Fruit fly (Drosophila melanogaster) whole organism, pupa: ENCODE measurements around the gene CG5455.
A peak's percentile ranks its signal among the peaks of the same experiment; 100 is the strongest.

Experiments
- CG10348 ChIP-seq: fragments of 200-800 bp; sonication (Bioruptor generic); IDR thresholded peaks from 2 replicates; pipeline ENCODE4 v1.3.6; 2022; ENCODE audit warnings: missing biosample characterization, missing genetic modification characterization
- CG12605 ChIP-seq: fragments of 200-800 bp; sonication (Bioruptor generic); IDR thresholded peaks from 2 replicates; pipeline ENCODE4 v1.3.6; 2022; ENCODE audit warnings: missing biosample characterization, missing genetic modification characterization
- CG13204 ChIP-seq: fragments of 200-800 bp; sonication (Bioruptor generic); optimal IDR thresholded peaks from 2 replicates; lab custom pipeline; 2018; ENCODE audit warnings: missing biosample characterization, mild to moderate bottlenecking, missing genetic modification characterization, moderate library complexity
- CG14655 ChIP-seq: fragments of 200-800 bp; sonication (Bioruptor generic); optimal IDR thresholded peaks from 3 replicates; lab custom pipeline; 2017; ENCODE audit warnings: mild to moderate bottlenecking, missing biosample characterization, missing genetic modification reagents, missing genetic modification characterization
- CG15710 ChIP-seq: fragments of 200-800 bp; sonication (Bioruptor generic); optimal IDR thresholded peaks from 2 replicates; lab custom pipeline; 2018; ENCODE audit warnings: missing biosample characterization, mild to moderate bottlenecking, missing genetic modification characterization, moderate library complexity
- CG17806 ChIP-seq: fragments of 200-800 bp; sonication (Bioruptor generic); optimal IDR thresholded peaks from 2 replicates; lab custom pipeline; 2018; ENCODE audit warnings: missing biosample characterization, mild to moderate bottlenecking, missing genetic modification characterization, moderate library complexity
- CG32121 ChIP-seq: fragments of 200-800 bp; sonication (Bioruptor generic); IDR thresholded peaks from 2 replicates; pipeline ENCODE4 v1.3.6; 2022; ENCODE audit warnings: missing biosample characterization, missing genetic modification characterization
- CG34367 ChIP-seq: fragments of 200-800 bp; sonication (Bioruptor generic); optimal IDR thresholded peaks from 2 replicates; lab custom pipeline; 2018; ENCODE audit warnings: missing biosample characterization, mild to moderate bottlenecking, missing genetic modification characterization
- CG4496 ChIP-seq: fragments of 200-800 bp; sonication (Bioruptor generic); IDR thresholded peaks from 3 replicates; pipeline ENCODE4 v1.3.6; 2022; ENCODE audit warnings: missing biosample characterization, missing genetic modification characterization
- CG8159 ChIP-seq: fragments of 200-800 bp; sonication (Bioruptor generic); optimal IDR thresholded peaks from 3 replicates; lab custom pipeline; 2018; ENCODE audit warnings: missing biosample characterization, mild to moderate bottlenecking, missing genetic modification characterization, moderate library complexity
- CG8301 ChIP-seq: fragments of 200-800 bp; sonication (Bioruptor generic); optimal IDR thresholded peaks from 2 replicates; lab custom pipeline; 2018; ENCODE audit warnings: missing biosample characterization, mild to moderate bottlenecking, missing genetic modification characterization
- CG9948 ChIP-seq: fragments of 200-800 bp; sonication (Bioruptor generic); optimal IDR thresholded peaks from 2 replicates; lab custom pipeline; 2018; ENCODE audit warnings: missing biosample characterization, mild to moderate bottlenecking, missing genetic modification characterization, moderate library complexity
- D1 ChIP-seq: fragments of 200-800 bp; sonication (Bioruptor generic); optimal IDR thresholded peaks from 2 replicates; lab custom pipeline; 2018; ENCODE audit warnings: missing biosample characterization, mild to moderate bottlenecking, missing genetic modification characterization, moderate library complexity
- EcR ChIP-seq: fragments of 200-800 bp; sonication (Bioruptor generic); optimal IDR thresholded peaks from 3 replicates; lab custom pipeline; 2019; ENCODE audit warnings: missing biosample characterization, missing genetic modification characterization, mild to moderate bottlenecking, moderate library complexity, missing genetic modification reagents
- Ets98B ChIP-seq: fragments of 200-800 bp; sonication (Bioruptor generic); IDR thresholded peaks from 2 replicates; pipeline ENCODE4 v1.3.6; 2022; ENCODE audit warnings: missing biosample characterization, missing genetic modification characterization
- Pif1A ChIP-seq: fragments of 200-800 bp; sonication (Bioruptor generic); optimal IDR thresholded peaks from 3 replicates; lab custom pipeline; 2016; ENCODE audit warnings: missing biosample characterization, missing genetic modification characterization
- Pif1B ChIP-seq: fragments of 200-800 bp; sonication (Bioruptor generic); optimal IDR thresholded peaks from 3 replicates; lab custom pipeline; 2016; ENCODE audit warnings: missing biosample characterization, missing genetic modification characterization
- Snoo ChIP-seq: fragments of 200-800 bp; sonication (Bioruptor generic); optimal IDR thresholded peaks from 3 replicates; lab custom pipeline; 2017; ENCODE audit warnings: missing biosample characterization, mild to moderate bottlenecking, missing genetic modification characterization, inconsistent platforms
- fd96Ca ChIP-seq: fragments of 200-800 bp; sonication (Bioruptor generic); IDR thresholded peaks from 3 replicates; pipeline ENCODE4 v1.3.6; 2022; ENCODE audit warnings: missing biosample characterization, missing genetic modification characterization
- gl ChIP-seq: fragments of 200-800 bp; sonication (Bioruptor generic); optimal IDR thresholded peaks from 2 replicates; lab custom pipeline; 2018; ENCODE audit warnings: missing biosample characterization, mild to moderate bottlenecking, missing genetic modification characterization
- rn ChIP-seq: fragments of 200-800 bp; sonication (Bioruptor generic); IDR thresholded peaks from 2 replicates; pipeline ENCODE4 v1.3.6; 2022; ENCODE audit warnings: missing biosample characterization, missing genetic modification characterization

Gene CG5455

DNA sequence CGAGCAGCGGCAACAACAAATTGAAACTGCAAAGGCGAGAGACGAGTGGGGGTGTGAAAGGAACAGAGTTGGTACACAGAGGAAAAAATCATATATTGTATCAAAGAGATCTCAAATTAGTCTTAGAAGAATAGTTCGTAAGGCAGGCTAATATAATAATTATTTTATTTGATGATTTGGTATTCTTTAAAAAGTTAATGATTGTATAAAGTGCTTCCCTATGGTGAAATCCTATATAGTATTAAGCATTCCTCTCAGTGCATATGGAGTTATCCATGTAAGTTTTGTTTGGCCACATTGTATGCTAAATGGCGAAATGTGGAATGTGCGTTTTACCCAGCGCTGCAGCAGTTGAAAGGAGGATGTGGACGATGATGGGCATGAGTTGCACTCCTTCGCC lies 22.3 kb downstream of the CG5455 start:
- TF ChIP-seq CG13204 (GFP tag; lab: Kevin White, UChicago) (no peak), Snoo (tag; lab: Kevin White, UChicago) (peak; percentile 40), rn (GFP tag; lab: Robert Waterston, UW) (no peak), CG15710 (tag; lab: Kevin White, UChicago) (peak; percentile 9), CG10348 (no peak), CG8301 (tag; lab: Kevin White, UChicago) (peak; percentile 20), CG9948 (tag; lab: Kevin White, UChicago) (peak; percentile 21), CG8159 (tag; lab: Kevin White, UChicago) (peak; percentile 51), Pif1A (GFP tag; lab: Kevin White, UChicago) (peak; percentile 17), EcR (no peak), Pif1B (GFP tag; lab: Kevin White, UChicago) (no peak), CG34367 (tag; lab: Kevin White, UChicago) (no peak), gl (no peak), Ets98B (0 out of 2 replicates have a peak, but pooled peaks have one; percentile 8), fd96Ca (GFP tag; lab: Robert Waterston, UW) (no peak), CG17806 (tag; lab: Kevin White, UChicago) (peak; percentile 41), CG32121 (peak; percentile 49; the same call in 1 of the 2 replicates), CG14655 (peak; percentile 41)

DNA sequence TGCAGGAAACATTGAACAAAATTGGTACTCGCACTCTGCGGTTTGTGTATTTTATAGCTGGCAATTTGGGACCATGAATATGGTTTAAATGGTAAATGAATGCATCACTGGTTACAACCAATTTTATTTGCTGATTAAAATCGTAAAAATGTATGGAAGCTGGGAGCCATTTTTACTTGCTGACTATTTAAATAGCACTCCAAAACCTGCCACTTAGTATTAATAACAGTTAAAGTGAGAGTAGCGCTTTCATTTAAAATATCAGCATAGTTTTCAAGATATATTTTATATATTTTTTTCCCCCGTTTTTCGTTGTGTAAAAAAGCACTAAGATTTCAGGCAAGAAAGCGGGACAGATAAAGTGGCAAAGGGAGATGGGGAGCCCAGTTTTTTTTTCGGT lies 23.2 kb downstream of the CG5455 start:
- TF ChIP-seq CG32121 (no peak), CG12605 (GFP tag; lab: Robert Waterston, UW) (no peak), Pif1B (GFP tag; lab: Kevin White, UChicago) (peak; percentile 35), CG10348 (no peak), CG17806 (tag; lab: Kevin White, UChicago) (peak; percentile 22), CG4496 (GFP tag; lab: Robert Waterston, UW) (0 out of 3 replicates have a peak, but pooled peaks have one; percentile 18), CG14655 (peak; percentile 42), CG13204 (GFP tag; lab: Kevin White, UChicago) (no peak), CG8159 (tag; lab: Kevin White, UChicago) (peak; percentile 19), Pif1A (GFP tag; lab: Kevin White, UChicago) (peak; percentile 4), Snoo (tag; lab: Kevin White, UChicago) (peak; percentile 15), CG8301 (tag; lab: Kevin White, UChicago) (peak; percentile 0), CG34367 (tag; lab: Kevin White, UChicago) (no peak), fd96Ca (GFP tag; lab: Robert Waterston, UW) (no peak), EcR (no peak), gl (no peak), CG15710 (tag; lab: Kevin White, UChicago) (peak; percentile 3), CG9948 (tag; lab: Kevin White, UChicago) (peak; percentile 23), D1 (tag; lab: Kevin White, UChicago) (no peak), rn (GFP tag; lab: Robert Waterston, UW) (no peak), Ets98B (no peak)

DNA sequence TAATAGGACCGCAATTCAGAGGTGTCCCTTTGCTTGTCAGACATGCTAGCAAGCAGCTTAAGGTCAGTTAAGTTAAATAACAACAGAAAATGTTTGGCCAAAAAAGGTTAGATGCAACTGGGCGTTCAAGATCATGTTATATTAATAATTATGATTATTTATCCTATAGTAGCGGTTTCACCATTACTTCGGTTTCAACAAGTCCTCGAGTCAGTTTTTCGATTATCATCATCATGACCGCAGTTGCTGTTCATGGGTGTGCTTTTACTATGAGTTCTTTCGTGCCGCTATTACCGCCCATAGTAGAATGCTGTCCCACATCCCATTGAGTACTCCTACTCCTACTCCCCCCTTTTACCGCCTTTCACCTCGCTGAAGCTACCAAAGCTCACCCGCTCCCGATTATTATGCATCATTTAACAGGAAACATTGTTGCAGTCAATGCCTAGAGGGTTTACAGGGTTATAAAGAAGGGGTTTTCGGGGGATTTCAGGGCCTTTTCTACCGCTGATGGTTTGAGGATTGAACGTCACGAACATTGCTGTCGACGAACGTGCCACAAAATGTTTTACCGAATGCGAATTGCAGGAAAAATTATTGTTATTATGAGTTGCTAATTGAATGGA lies 24.0 kb downstream of the CG5455 start:
- TF ChIP-seq CG13204 (GFP tag; lab: Kevin White, UChicago) = no peak
- TF ChIP-seq fd96Ca (GFP tag; lab: Robert Waterston, UW) = no peak
- TF ChIP-seq Pif1A (GFP tag; lab: Kevin White, UChicago) = peak; percentile 29
- peak; percentile 30 for TF ChIP-seq CG9948 (tag; lab: Kevin White, UChicago)
- no peak for TF ChIP-seq EcR
- TF ChIP-seq CG12605 (GFP tag; lab: Robert Waterston, UW) = no peak
- no peak for TF ChIP-seq Snoo (tag; lab: Kevin White, UChicago)
- no peak for TF ChIP-seq rn (GFP tag; lab: Robert Waterston, UW)
- no peak for TF ChIP-seq D1 (tag; lab: Kevin White, UChicago)
- TF ChIP-seq Pif1B (GFP tag; lab: Kevin White, UChicago) = no peak
- TF ChIP-seq CG8159 (tag; lab: Kevin White, UChicago) = peak; percentile 60
- TF ChIP-seq CG14655 = peak; percentile 47
- TF ChIP-seq CG34367 (tag; lab: Kevin White, UChicago) = no peak
- TF ChIP-seq CG10348 = no peak
- no peak for TF ChIP-seq CG32121
- no peak for TF ChIP-seq CG4496 (GFP tag; lab: Robert Waterston, UW)
- no peak for TF ChIP-seq Ets98B
- peak; percentile 28 for TF ChIP-seq CG15710 (tag; lab: Kevin White, UChicago)
- no peak for TF ChIP-seq gl
- TF ChIP-seq CG17806 (tag; lab: Kevin White, UChicago) = peak; percentile 39
- TF ChIP-seq CG8301 (tag; lab: Kevin White, UChicago) = peak; percentile 21

DNA sequence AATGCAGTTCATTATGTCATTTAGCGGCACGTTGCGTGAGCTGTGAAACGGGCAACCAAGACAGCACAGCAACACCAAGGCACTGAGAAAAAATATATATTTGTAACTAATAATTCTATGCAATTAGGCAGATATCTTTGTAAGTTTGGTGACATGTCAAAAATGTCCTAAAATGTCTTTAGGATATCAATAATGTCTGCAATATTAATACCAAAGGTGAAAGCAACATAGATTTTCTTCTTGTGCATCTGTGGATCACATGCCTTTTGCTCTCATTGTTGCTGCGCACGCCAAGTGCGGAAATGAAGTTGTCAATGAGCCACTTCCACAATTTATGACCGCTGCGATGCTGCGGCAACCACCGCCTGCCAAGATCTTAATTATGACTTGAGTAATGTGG lies 28.1 kb downstream of the CG5455 start:
- TF ChIP-seq CG32121 (peak; percentile 60), CG12605 (GFP tag; lab: Robert Waterston, UW) (peak; percentile 79), CG8159 (tag; lab: Kevin White, UChicago) (peak; percentile 88), gl (peak; percentile 73), CG13204 (GFP tag; lab: Kevin White, UChicago) (peak; percentile 65), CG4496 (GFP tag; lab: Robert Waterston, UW) (peak; percentile 82), Pif1B (GFP tag; lab: Kevin White, UChicago) (peak; percentile 60), Snoo (tag; lab: Kevin White, UChicago) (peak; percentile 64), CG9948 (tag; lab: Kevin White, UChicago) (peak; percentile 82), CG15710 (tag; lab: Kevin White, UChicago) (peak; percentile 82), rn (GFP tag; lab: Robert Waterston, UW) (peak; percentile 62; the same call in 1 of the 2 replicates), D1 (tag; lab: Kevin White, UChicago) (peak; percentile 46), CG8301 (tag; lab: Kevin White, UChicago) (peak; percentile 81), Ets98B (peak; percentile 73), fd96Ca (GFP tag; lab: Robert Waterston, UW) (peak; percentile 69; the same call in 2 of the 3 replicates), Pif1A (GFP tag; lab: Kevin White, UChicago) (peak; percentile 75), CG10348 (no peak), CG17806 (tag; lab: Kevin White, UChicago) (peak; percentile 87), CG14655 (peak; percentile 81), EcR (peak; percentile 22), CG34367 (tag; lab: Kevin White, UChicago) (peak; percentile 81)
- TF ChIP-seq, all 21 proteins: peak for 20
